Fruit fly (Drosophila melanogaster): ENCODE measurements around the gene ND-SGDH.

The ND-SGDH gene

DNA sequence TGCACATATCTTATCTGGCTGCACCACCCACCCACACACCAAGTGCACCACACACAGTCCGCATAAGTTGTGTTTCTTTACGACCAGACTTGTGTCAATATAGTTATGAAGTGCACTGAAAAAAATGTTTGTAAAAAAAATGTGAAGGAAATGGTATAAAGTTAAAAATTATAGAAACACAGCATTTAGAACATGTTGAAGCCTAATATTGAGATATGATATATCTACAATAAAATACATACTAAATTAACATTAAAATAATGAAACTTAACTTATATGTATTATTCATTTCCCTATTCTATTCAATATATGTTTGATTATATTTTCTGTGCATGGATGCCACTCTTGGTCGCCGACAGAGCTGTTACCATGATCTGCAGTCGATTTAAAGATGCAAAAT is 25.4 kb downstream of the ND-SGDH start (continued):
- TF ChIP-seq Gug (GFP tag; IDR thresholded peaks at IDR 0.05) (no peak), CG34406 (GFP tag; optimal IDR thresholded peaks at IDR 0.05) (peak; percentile 5), CG9139 (GFP tag; optimal IDR thresholded peaks at IDR 0.05) (no peak), Sox102F (GFP tag; optimal IDR thresholded peaks at IDR 0.05) (no peak), pdm3 (GFP tag; optimal IDR thresholded peaks at IDR 0.05) (no peak), cyc (GFP tag; optimal IDR thresholded peaks at IDR 0.05) (no peak), topi (GFP tag; optimal IDR thresholded peaks at IDR 0.05) (peak; percentile 4), CG32006 (GFP tag; optimal IDR thresholded peaks at IDR 0.05) (peak; percentile 42), ss (GFP tag; optimal IDR thresholded peaks at IDR 0.05) (peak in 1 of 2 experiments; percentile 16), CG6854 (GFP tag; optimal IDR thresholded peaks at IDR 0.05) (no peak), CG3919 (GFP tag; optimal IDR thresholded peaks at IDR 0.05) (peak; percentile 13), fd85E (GFP tag; optimal IDR thresholded peaks at IDR 0.05) (no peak), svp (GFP tag) (peak; percentile 73), Lpt (GFP tag; optimal IDR thresholded peaks at IDR 0.05) (no peak), vri (GFP tag; optimal IDR thresholded peaks at IDR 0.05) (no peak), Eip93F (GFP tag; optimal IDR thresholded peaks at IDR 0.05) (no peak), CG7368 (GFP tag; optimal IDR thresholded peaks at IDR 0.05) (no peak), CG8119 (GFP tag; IDR thresholded peaks at IDR 0.05) (peak; percentile 44; the same call in 1 of the 3 replicates), CG11902 (GFP tag; optimal IDR thresholded peaks at IDR 0.05) (no peak), net (GFP tag; optimal IDR thresholded peaks at IDR 0.05) (no peak), spab (GFP tag; optimal IDR thresholded peaks at IDR 0.05) (peak; percentile 22)

- TF ChIP-seq spab (GFP tag; optimal IDR thresholded peaks at IDR 0.05): peak; percentile 63
- TF ChIP-seq Eip93F (GFP tag; optimal IDR thresholded peaks at IDR 0.05): peak; percentile 17
- peak; percentile 26 for TF ChIP-seq fd59A (GFP tag; optimal IDR thresholded peaks at IDR 0.05)
- peak; percentile 78 for TF ChIP-seq CG3919 (GFP tag; optimal IDR thresholded peaks at IDR 0.05)
- TF ChIP-seq Hr4 (GFP tag; optimal IDR thresholded peaks at IDR 0.05): peak; percentile 35
- TF ChIP-seq topi (GFP tag; optimal IDR thresholded peaks at IDR 0.05): peak; percentile 82
- TF ChIP-seq vri (GFP tag; optimal IDR thresholded peaks at IDR 0.05): peak; percentile 50
- peak; percentile 15 to 83 for TF ChIP-seq salr (GFP tag; optimal IDR thresholded peaks at IDR 0.05)
- peak; percentile 72 for TF ChIP-seq Sox102F (GFP tag; optimal IDR thresholded peaks at IDR 0.05)
- TF ChIP-seq fd85E (GFP tag; optimal IDR thresholded peaks at IDR 0.05): no peak
- TF ChIP-seq CG6808 (GFP tag; optimal IDR thresholded peaks at IDR 0.05): peak; percentile 62
- TF ChIP-seq CG10669 (GFP tag; optimal IDR thresholded peaks at IDR 0.05): peak; percentile 69
- TF ChIP-seq OdsH (GFP tag; optimal IDR thresholded peaks at IDR 0.05): peak; percentile 83
- peak; percentile 47 for TF ChIP-seq CG11902 (GFP tag; optimal IDR thresholded peaks at IDR 0.05)
- TF ChIP-seq CG8632 (GFP tag; optimal IDR thresholded peaks at IDR 0.05): peak; percentile 87
- peak; percentile 7 for TF ChIP-seq fkh (GFP tag; optimal IDR thresholded peaks at IDR 0.05)
- peak; percentile 77 for TF ChIP-seq cyc (GFP tag; optimal IDR thresholded peaks at IDR 0.05)
- peak; percentile 63; the same call in 1 of the 2 replicates for TF ChIP-seq Gug (GFP tag; IDR thresholded peaks at IDR 0.05)
- peak; percentile 57 for TF ChIP-seq pdm3 (GFP tag; optimal IDR thresholded peaks at IDR 0.05)
- TF ChIP-seq CG11762 (GFP tag; optimal IDR thresholded peaks at IDR 0.05; ENCODE audit: insufficient read depth): peak; percentile 59
- no peak for TF ChIP-seq Hr38 (GFP tag; optimal IDR thresholded peaks at IDR 0.05)
- peak; percentile 65 for TF ChIP-seq CG6792 (GFP tag; optimal IDR thresholded peaks at IDR 0.05)
- TF ChIP-seq CG6854 (GFP tag; optimal IDR thresholded peaks at IDR 0.05): peak; percentile 94
- TF ChIP-seq Sox15 (GFP tag; optimal IDR thresholded peaks at IDR 0.05): peak; percentile 65
- TF ChIP-seq acj6 (GFP tag; optimal IDR thresholded peaks at IDR 0.05): peak; percentile 83
- peak; percentile 13 for TF ChIP-seq CG16779 (tag; optimal IDR thresholded peaks at IDR 0.05)
- peak; percentile 72 for TF ChIP-seq CG15336 (GFP tag; IDR thresholded peaks at IDR 0.05)
- peak; percentile 81 for TF ChIP-seq CG31627 (GFP tag; optimal IDR thresholded peaks at IDR 0.05)
- peak; percentile 77 for TF ChIP-seq Sox14 (GFP tag; optimal IDR thresholded peaks at IDR 0.05)
- peak; percentile 45 for TF ChIP-seq Lpt (GFP tag; optimal IDR thresholded peaks at IDR 0.05)
- peak; percentile 79 for TF ChIP-seq net (GFP tag; optimal IDR thresholded peaks at IDR 0.05)
- peak; percentile 63 for TF ChIP-seq CG6163 (GFP tag; IDR thresholded peaks at IDR 0.05)
- TF ChIP-seq CG9139 (GFP tag; optimal IDR thresholded peaks at IDR 0.05): peak; percentile 62
- TF ChIP-seq CG1621 (tag; optimal IDR thresholded peaks at IDR 0.05): peak; percentile 21
- TF ChIP-seq dsx (GFP tag; optimal IDR thresholded peaks at IDR 0.05; ENCODE audit: poor library complexity, severe bottlenecking): peak; percentile 83
- TF ChIP-seq Blimp-1 (GFP tag; optimal IDR thresholded peaks at IDR 0.05): peak; percentile 73
- TF ChIP-seq Eip78C (GFP tag): peak; percentile 95
- TF ChIP-seq Smox (GFP tag; optimal IDR thresholded peaks at IDR 0.05): peak; percentile 78
- peak; percentile 54 for TF ChIP-seq CG4318 (GFP tag; optimal IDR thresholded peaks at IDR 0.05)
Observed at dm6 chr3L:12111081-12111958, 27.1 kb downstream of the ND-SGDH start.

Data from whole organism, prepupa.